Worm (Caenorhabditis elegans): ENCODE results near the gene ins-12.
A peak's percentile ranks its signal among the peaks of the same experiment; 100 is the strongest.

The ins-12 gene

DNA sequence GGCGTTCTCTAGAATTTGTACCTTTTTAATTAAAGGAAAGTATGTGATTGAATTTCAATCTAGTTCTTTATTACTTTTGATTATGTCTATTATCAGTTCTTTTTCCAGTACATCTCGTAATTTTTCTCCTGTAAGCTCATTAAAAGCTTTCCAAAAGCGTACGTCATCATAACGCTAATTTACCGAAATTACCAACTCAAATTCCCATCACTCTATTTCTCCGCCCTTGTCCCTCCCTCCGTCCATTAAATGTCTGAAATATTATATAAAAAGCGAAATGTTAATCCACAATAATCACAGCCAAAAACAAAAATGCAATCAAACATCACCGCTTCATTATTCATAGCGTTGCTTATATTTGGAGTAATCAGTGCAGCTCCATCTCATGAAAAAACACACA lies at the start of gene ins-12:
ins-12 (plus strand) TSS at position 301 of the 400 bp plus-strand sequence.
- no peak for TF ChIP-seq nhr-12 (tag; optimal IDR thresholded peaks at IDR 0.05)

DNA sequence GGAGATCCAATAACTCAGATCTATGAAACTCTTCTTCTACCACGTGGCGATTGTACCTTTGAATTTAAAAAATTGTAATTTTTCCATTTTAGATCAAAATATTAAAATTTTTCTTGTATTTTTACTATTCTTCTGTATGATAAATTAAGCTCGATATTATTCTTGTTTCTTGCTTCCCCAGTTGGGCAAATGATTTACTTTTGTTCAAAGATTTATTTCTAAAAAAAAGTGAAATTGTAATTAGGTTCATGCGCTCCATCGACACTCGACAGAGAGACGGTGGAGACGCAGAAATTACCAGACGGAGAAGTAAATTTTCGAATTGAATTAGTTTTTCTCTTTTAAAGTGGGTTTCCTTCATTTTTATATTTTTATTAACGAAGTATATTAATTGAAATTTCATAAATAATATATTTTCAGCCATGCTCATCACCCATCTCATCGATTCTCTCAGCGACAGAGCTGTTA lies 48.6 kb upstream of the ins-12 start, which contains the start of gene npp-24:
npp-24 (plus strand) TSS at position 51 of the 468 bp plus-strand sequence.
- TF ChIP-seq nhr-21 (tag; optimal IDR thresholded peaks at IDR 0.05) (no peak), C34F6.9 (tag; optimal IDR thresholded peaks at IDR 0.05) (peak; percentile 10), nhr-11 (tag; optimal IDR thresholded peaks at IDR 0.05) (no peak), ztf-1 (GFP tag; conservative IDR thresholded peaks at IDR 0.05) (no peak), blmp-1 (tag; optimal IDR thresholded peaks at IDR 0.05; ENCODE audit: insufficient read depth) (peak; percentile 49), ZK546.5 (tag; optimal IDR thresholded peaks at IDR 0.05) (no peak), Y55F3AM.14 (GFP tag; optimal IDR thresholded peaks at IDR 0.05) (no peak), mab-5 (tag; optimal IDR thresholded peaks at IDR 0.05) (no peak), unc-55 (GFP tag; optimal IDR thresholded peaks at IDR 0.05) (peak; percentile 13), lin-39 (tag; optimal IDR thresholded peaks at IDR 0.05) (no peak), lsy-2 (tag; optimal IDR thresholded peaks at IDR 0.05) (peak in 1 of 2 experiments; percentile 38)

DNA sequence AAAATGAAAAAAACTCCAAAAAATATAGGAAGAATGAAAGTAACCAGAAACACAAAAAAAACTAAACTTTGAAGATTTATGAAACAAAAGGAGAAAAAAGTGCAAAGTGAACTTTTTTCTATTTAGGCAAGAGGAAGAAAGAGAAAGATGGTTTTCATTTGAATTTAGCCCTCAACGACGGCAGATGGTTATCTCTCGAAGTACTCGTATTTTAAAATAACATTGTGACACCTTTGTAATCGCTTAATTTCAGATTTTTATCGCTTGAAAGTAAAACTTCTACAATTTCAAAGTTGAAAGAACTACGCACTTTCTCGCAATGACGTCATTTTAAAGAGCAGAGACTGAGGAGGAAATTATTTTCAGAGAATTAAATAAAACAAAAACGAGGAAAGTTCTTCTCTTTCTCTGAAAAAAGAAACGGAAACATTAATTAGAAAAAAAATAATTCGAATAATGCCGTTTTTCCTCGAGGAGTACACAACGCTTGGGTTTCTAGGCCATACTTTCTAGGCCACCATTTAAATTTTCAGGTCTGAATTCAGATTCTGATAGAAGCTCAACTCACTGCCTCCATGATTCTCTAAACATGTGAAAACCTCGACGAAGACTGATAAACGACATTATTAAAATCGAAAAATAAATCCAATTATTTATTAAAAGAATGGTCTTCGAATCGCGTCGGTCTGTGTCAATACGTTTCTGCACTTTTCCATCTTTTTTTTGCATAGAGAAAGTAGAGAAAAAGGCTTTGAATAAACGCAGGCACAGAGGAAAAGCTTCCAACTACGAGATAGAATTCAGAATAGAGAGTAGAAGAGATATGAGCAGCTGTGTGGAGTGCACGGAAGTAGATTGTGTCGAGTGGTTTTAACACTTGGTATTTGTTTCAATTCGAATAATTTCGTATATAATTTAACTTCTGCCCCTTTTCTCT lies 42.7 kb upstream of the ins-12 start:
- TF ChIP-seq C34F6.9 (tag; optimal IDR thresholded peaks at IDR 0.05) (peak; percentile 83), blmp-1 (tag; optimal IDR thresholded peaks at IDR 0.05; ENCODE audit: insufficient read depth) (peak; percentile 13), snpc-4 (tag; optimal IDR thresholded peaks at IDR 0.05) (no peak), mab-5 (tag; optimal IDR thresholded peaks at IDR 0.05) (no peak), lsy-2 (tag; optimal IDR thresholded peaks at IDR 0.05) (peak in 1 of 2 experiments; percentile 56), nhr-129 (tag; optimal IDR thresholded peaks at IDR 0.05) (peak; percentile 44), nhr-77 (tag; optimal IDR thresholded peaks at IDR 0.05) (no peak), unc-55 (GFP tag; optimal IDR thresholded peaks at IDR 0.05) (peak; percentile 44)

DNA sequence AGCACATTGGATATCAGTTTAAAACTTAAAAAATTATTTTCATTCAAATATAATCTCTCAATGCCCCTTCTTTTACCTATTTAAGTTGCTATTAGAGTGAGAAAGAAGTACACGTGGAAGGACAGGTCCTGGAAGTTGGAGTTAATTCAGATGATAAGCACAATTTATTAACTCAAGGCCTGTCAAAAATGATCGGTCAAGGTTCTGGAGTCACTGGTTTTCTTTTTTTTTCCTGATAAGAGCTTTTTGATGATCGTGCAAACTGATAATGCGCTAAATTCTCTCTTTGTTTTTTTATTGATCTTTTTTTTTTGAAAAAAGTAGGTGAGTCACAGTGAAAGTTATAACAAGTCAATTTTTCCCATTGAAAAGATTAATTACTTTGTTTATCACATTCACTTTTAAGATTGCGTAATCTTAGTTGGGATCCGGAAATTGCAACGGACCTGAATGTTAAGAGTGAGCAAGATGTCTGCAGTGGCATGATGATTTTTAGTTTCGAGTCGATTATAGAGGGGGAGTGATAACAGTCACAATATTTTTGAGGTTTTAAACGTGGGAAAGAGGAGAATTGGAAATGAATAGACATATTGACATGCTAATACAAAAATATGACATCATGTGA lies 41.8 kb upstream of the ins-12 start:
- TF ChIP-seq sma-9 (GFP tag; optimal IDR thresholded peaks at IDR 0.05) (peak; percentile 36), sma-9 (tag; optimal IDR thresholded peaks at IDR 0.05) (no peak), fos-1 (tag; optimal IDR thresholded peaks at IDR 0.05) (peak; percentile 91), unc-39 (tag; optimal IDR thresholded peaks at IDR 0.05) (no peak), gmeb-1 (tag; optimal IDR thresholded peaks at IDR 0.05) (peak; percentile 44), crh-2 (tag; optimal IDR thresholded peaks at IDR 0.05) (no peak), elt-1 (tag; optimal IDR thresholded peaks at IDR 0.05) (no peak), mbf-1 (tag; optimal IDR thresholded peaks at IDR 0.05) (no peak), blmp-1 (tag; optimal IDR thresholded peaks at IDR 0.05; ENCODE audit: insufficient read depth) (no peak)

DNA sequence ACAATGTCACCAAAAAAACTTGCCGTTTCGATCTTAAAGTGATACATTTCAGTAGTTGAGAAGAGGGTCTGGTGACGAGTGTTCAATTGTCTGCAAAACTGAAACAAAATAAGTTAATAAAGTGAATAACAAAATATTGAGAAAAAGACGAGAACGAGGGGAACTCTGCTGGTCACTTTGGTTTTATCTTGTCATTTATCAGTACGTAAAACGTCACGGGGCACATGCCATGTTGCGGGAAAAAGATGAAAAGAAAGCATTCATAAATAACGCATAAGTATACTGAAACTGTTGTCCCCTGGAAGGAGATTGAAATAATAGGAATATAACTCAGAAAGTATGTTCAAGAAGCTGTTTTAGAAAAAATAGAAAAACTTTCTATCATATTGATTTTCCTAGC lies 39.6 kb upstream of the ins-12 start, which contains the start of gene sahd-1:
sahd-1 (minus strand) TSS at position 100 of the 400 bp plus-strand sequence.
- TF ChIP-seq nhr-6 (tag; optimal IDR thresholded peaks at IDR 0.05) (no peak), fos-1 (tag; optimal IDR thresholded peaks at IDR 0.05) (peak; percentile 45), ztf-1 (GFP tag; conservative IDR thresholded peaks at IDR 0.05) (no peak)

DNA sequence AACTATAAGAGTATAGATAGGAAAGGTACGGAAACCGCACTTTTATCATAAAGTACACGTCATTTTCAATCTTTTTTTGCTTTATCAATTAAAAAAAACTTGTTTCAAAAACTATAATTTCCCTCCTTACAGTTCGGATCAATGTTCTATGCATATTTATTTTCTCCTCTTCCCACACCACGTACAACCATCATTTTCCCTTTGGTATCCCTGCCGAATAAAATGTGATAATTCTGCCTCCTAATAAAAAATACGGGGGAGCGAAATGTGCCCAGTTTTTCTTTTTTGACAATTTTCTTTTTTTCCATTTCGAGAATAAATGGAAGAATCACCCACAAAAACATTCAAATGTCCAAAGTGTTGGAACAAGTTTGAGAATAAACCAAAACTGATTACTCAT lies 38.9 kb upstream of the ins-12 start, which contains the start of gene ZK177.3:
ZK177.3 (plus strand) TSS at position 301 of the 400 bp plus-strand sequence.
- no peak for TF ChIP-seq nhr-237 (tag; optimal IDR thresholded peaks at IDR 0.05)
- TF ChIP-seq fos-1 (tag; optimal IDR thresholded peaks at IDR 0.05), result peak; percentile 43

DNA sequence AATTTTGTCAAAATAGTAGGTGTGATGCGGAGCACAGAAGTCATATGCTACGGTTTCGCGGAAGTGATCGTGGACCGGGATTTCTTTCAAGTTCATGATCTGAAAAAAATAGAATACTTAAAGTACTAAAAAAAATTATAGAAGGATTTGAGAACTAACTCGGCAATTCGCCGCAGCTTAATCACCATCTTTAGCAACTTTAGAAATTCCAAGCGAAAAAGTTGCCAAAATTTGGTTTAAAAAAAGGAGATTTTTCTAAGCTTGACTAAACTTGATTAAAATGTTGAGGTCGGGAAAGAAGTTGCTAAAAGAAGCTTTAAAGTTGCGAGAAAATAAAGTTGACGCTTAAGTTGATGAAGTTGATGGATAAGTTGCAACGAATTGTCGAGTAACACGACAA lies 36.8 kb upstream of the ins-12 start, which contains the start of gene ZK177.9:
ZK177.9 (minus strand) TSS at position 101 of the 400 bp plus-strand sequence.
- TF ChIP-seq ZK546.5 (tag; optimal IDR thresholded peaks at IDR 0.05) (no peak), lin-13 (GFP tag; optimal IDR thresholded peaks at IDR 0.05) (no peak), nhr-11 (tag; optimal IDR thresholded peaks at IDR 0.05) (no peak), crh-2 (tag; optimal IDR thresholded peaks at IDR 0.05) (no peak), ztf-1 (GFP tag; conservative IDR thresholded peaks at IDR 0.05) (no peak), unc-39 (tag; optimal IDR thresholded peaks at IDR 0.05) (no peak), fos-1 (tag; optimal IDR thresholded peaks at IDR 0.05) (no peak), ztf-4 (tag; optimal IDR thresholded peaks at IDR 0.05) (no peak), egl-27 (tag; optimal IDR thresholded peaks at IDR 0.05) (no peak), blmp-1 (tag; optimal IDR thresholded peaks at IDR 0.05; ENCODE audit: insufficient read depth) (no peak), sem-4 (tag; optimal IDR thresholded peaks at IDR 0.05) (no peak), alr-1 (tag; optimal IDR thresholded peaks at IDR 0.05) (no peak), skn-1 (tag; optimal IDR thresholded peaks at IDR 0.05) (no peak)

Measured in whole organism, L2 larva.